Worm (Caenorhabditis elegans) whole organism, mixed stage, embryonic: Measurements from ENCODE around the gene T24B8.3.

Experiments
- M03D4.4 ChIP-seq: sonication (generic microtip); optimal IDR thresholded peaks from 2 replicates; lab custom pipeline; 2017; ENCODE audit warnings: mild to moderate bottlenecking, missing genetic modification characterization, missing compliant biosample characterization
- blmp-1 ChIP-seq: fragments of 150-350 bp; optimal IDR thresholded peaks from 2 replicates; lab custom pipeline; 2014; ENCODE audit warnings: missing biosample characterization, missing genetic modification characterization
- ham-2 ChIP-seq: fragments of 200-800 bp; sonication (Bioruptor generic); optimal IDR thresholded peaks from 2 replicates; lab custom pipeline; 2018; ENCODE audit warnings: mild to moderate bottlenecking, missing genetic modification characterization, missing compliant biosample characterization
- lin-13 ChIP-seq: fragments of 150-350 bp; optimal IDR thresholded peaks from 2 replicates; lab custom pipeline; 2014; ENCODE audit warnings: missing biosample characterization, missing genetic modification characterization
- lin-32 ChIP-seq: fragments of 200-800 bp; sonication (Bioruptor generic); optimal IDR thresholded peaks from 2 replicates; lab custom pipeline; 2018; ENCODE audit warnings: mild to moderate bottlenecking, missing genetic modification characterization, missing compliant biosample characterization
- lsy-2 ChIP-seq: fragments of 150-350 bp; optimal IDR thresholded peaks from 2 replicates; lab custom pipeline; 2014; ENCODE audit warnings: missing biosample characterization, missing genetic modification characterization
- nhr-12 ChIP-seq: fragments of 150-350 bp; optimal IDR thresholded peaks from 2 replicates; lab custom pipeline; 2014; ENCODE audit warnings: missing biosample characterization, missing genetic modification characterization
- nhr-28 ChIP-seq: fragments of 150-350 bp; optimal IDR thresholded peaks from 2 replicates; lab custom pipeline; 2014; ENCODE audit warnings: missing biosample characterization, missing genetic modification characterization
- pha-4 ChIP-seq: fragments of 150-350 bp; optimal IDR thresholded peaks from 2 replicates; lab custom pipeline; 2018; ENCODE audit warnings: missing biosample characterization, missing genetic modification reagents, missing genetic modification characterization
- snpc-4 ChIP-seq: fragments of 150-350 bp; optimal IDR thresholded peaks from 2 replicates; lab custom pipeline; 2014; ENCODE audit warnings: missing biosample characterization, missing genetic modification characterization
- unc-39 ChIP-seq: fragments of 150-350 bp; optimal IDR thresholded peaks from 2 replicates; lab custom pipeline; 2014; ENCODE audit warnings: missing biosample characterization, missing genetic modification characterization
- unc-62 ChIP-seq: fragments of 150-350 bp; optimal IDR thresholded peaks from 2 replicates; lab custom pipeline; 2014; ENCODE audit warnings: missing biosample characterization, missing genetic modification reagents, missing genetic modification characterization
- zip-8 ChIP-seq: fragments of 150-350 bp; optimal IDR thresholded peaks from 2 replicates; lab custom pipeline; 2014; ENCODE audit warnings: missing biosample characterization, missing genetic modification characterization
- ztf-11 ChIP-seq: fragments of 150-350 bp; optimal IDR thresholded peaks from 2 replicates; lab custom pipeline; 2014; ENCODE audit warnings: missing biosample characterization, missing genetic modification characterization

DNA sequence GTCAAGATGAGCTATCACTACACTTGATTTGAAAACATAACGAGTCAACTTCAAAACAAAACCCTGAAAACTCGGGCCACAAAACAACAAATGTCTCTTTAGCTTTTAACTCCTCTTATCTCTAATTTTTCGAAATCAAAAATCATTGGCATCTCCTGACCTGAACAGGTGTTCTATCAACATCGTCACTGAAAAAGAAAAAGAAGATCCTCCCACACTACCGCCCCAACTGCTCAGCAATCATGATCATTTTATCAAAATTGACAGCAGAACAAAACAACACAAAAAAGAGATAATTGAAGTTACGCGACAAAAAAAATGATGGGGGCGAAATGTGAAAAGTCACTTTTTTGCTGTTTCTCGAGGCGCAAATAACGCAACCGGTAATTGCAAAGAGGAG is 17.4 kb upstream of the T24B8.3 start:
- TF ChIP-seq lsy-2 (tag; lab: Kevin White, UChicago), result no peak
- no peak for TF ChIP-seq pha-4 (tag; lab: Kevin White, UChicago)
- no peak for TF ChIP-seq unc-39 (tag; lab: Kevin White, UChicago)
- no peak for TF ChIP-seq lin-13 (tag; lab: Kevin White, UChicago)
- TF ChIP-seq unc-62 (GFP tag; lab: Kevin White, UChicago), result no peak
- TF ChIP-seq ham-2 (GFP tag; lab: Kevin White, UChicago), result no peak
- TF ChIP-seq ztf-11, result no peak
- no peak for TF ChIP-seq lin-32
- TF ChIP-seq M03D4.4 (tag; lab: Kevin White, UChicago), result no peak
- no peak for TF ChIP-seq nhr-12
- no peak for TF ChIP-seq blmp-1 (tag; lab: Kevin White, UChicago)
- TF ChIP-seq nhr-28 (tag; lab: Kevin White, UChicago), result no peak
- no peak for TF ChIP-seq zip-8 (tag; lab: Kevin White, UChicago)
- TF ChIP-seq snpc-4, result no peak
